Worm (Caenorhabditis elegans): ENCODE data around the gene F39G3.5.

ce11 chrV:4754123-4754522 is 31.7 kb downstream of the F39G3.5 start, which contains the start of gene hil-4:
- TF ChIP-seq hrde-1 (tag; optimal IDR thresholded peaks at IDR 0.05; ENCODE audit: borderline replicate concordance) (no peak), B0261.1 (tag; optimal IDR thresholded peaks at IDR 0.05) (no peak), nfya-1 (tag; optimal IDR thresholded peaks at IDR 0.05; ENCODE audit: borderline replicate concordance, insufficient read depth) (no peak)
